Fruit fly (Drosophila melanogaster) ovary, adult (tissue): ENCODE measurements around the gene Eph.
A peak's percentile ranks its signal among the peaks of the same experiment; 100 is the strongest.

Experiments
- CG17801 ChIP-seq: fragments of 200-800 bp; optimal IDR thresholded peaks from 2 replicates; lab custom pipeline; 2019; ENCODE audit warnings: missing biosample characterization, mild to moderate bottlenecking, missing genetic modification characterization, moderate library complexity; ENCODE audit not compliant: partially characterized antibody

The Eph gene

dm6 chr4:659884-660846 is 49.7 kb downstream of the Eph start, which contains the start of gene gw:
Gene gw (minus strand): TSS chr4:660608.
- TF ChIP-seq CG17801 (GFP tag; lab: Kevin White, UChicago): peak; percentile 65

DNA sequence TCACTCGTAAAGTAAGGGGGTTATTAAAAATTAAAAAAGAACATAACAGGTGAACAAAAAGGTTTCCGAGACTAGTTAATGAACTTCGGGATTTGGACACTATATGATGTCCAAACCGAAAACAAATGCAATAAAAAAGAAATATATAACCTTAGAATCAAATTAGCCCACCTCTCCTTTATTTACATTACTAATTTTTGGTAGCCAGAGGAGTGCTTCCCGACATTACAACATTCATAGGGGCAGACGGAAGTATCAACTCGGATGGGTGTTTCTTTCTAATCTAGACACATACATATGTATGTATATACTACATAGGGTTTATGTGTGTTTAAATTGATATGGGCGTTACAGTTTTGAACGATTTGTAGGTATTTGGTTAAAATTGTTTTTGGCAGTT is 51.6 kb downstream of the Eph start:
- no peak for TF ChIP-seq CG17801 (GFP tag; lab: Kevin White, UChicago)

DNA sequence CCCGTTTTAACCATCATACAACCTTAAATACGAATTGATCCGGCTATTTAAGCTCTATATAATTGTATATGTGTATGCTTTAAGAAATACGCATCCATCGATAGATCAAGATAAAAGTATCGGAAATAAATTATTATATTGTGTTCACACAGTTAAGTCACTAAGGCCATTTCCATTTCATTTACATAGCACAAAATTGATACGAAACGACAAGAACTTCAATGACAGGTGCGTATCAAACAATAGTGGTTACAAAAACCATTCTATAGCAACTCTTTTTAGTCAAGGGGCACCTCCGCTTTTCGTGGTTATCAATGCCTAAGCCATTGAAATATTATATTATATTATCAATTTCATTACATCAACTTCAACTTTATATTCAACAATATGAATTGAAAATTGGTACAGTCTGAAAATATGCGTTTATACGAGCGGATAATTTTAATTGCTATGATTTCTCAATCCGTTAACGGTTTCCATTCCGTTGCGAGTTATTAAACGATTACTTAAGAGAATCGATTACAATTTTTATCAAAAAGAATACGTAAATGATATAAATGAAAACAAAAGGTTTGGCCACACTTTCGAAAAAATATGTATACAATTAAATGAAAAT is 52.7 kb downstream of the Eph start, which contains the start of the genes CG46466 and Slip1:
CG46466 (minus strand) TSS at position 70 of the 616 bp plus-strand sequence.
Slip1 (plus strand) TSS at position 567 of the 616 bp plus-strand sequence.
- TF ChIP-seq CG17801 (GFP tag; lab: Kevin White, UChicago): no peak

- TF ChIP-seq CG17801 (GFP tag; lab: Kevin White, UChicago): no peak
These were observed 53.8 kb downstream of the Eph start for dm6 chr4:664277-664676.

DNA sequence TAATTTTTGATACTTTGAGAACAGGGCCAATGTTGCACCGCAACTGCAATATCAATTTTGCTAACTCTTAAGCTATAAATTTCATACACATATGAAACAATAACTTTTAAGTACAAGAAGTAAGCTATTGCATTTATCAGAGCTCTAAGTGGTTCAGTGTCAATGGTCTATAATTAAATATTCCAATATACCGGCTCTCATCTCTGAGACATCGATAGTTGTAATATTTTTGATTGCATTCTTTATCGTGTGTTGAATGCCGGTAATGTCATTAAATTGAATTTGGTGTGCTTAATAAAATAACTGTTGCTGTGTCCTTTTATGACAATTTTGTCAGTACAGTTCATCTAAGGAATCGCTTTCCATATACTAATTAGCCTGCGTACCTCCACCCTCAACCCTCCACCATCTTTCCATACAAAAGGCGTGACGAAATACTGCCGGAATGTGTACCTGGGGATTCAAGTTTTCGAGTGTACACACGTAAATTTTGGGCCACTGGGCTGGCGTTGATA is 60.5 kb downstream of the Eph start, which contains the start of gene CG11360:
CG11360 (plus strand) TSS at position 238 of the 515 bp plus-strand sequence.
- TF ChIP-seq CG17801 (GFP tag; lab: Kevin White, UChicago): no peak
